Worm (Caenorhabditis elegans) whole organism, young adult: ENCODE results near the gene mig-13.

Source experiments
- akir-1 ChIP-seq: fragments of 200-800 bp; sonication (Bioruptor generic); optimal IDR thresholded peaks from 2 replicates; lab custom pipeline; 2018; ENCODE audit warnings: mild to moderate bottlenecking, missing genetic modification characterization, moderate library complexity, missing compliant biosample characterization
- bed-2 ChIP-seq: fragments of 200-800 bp; sonication (Bioruptor generic); IDR thresholded peaks from 2 replicates; pipeline ENCODE4 v1.3.6; 2022; ENCODE audit warnings: missing genetic modification reagents, missing genetic modification characterization, missing compliant biosample characterization
- nfya-2 ChIP-seq: fragments of 200-800 bp; sonication (Bioruptor generic); IDR thresholded peaks from 2 replicates; pipeline ENCODE4 v1.3.6; 2022; ENCODE audit warnings: missing genetic modification reagents, missing genetic modification characterization, missing compliant biosample characterization
- snpc-4 ChIP-seq, 5 experiments: fragments of 150-350 bp in 1 of 5; sonication (generic microtip) in 4 of 5; optimal IDR thresholded peaks; 2 replicates each; lab custom pipeline; 2014 to 2018; ENCODE audit warnings: missing genetic modification characterization in 5 of 5, missing biosample characterization in 3 of 5, antibody characterized with exemption in 2 of 5, mild to moderate bottlenecking in 2 of 5, missing compliant biosample characterization in 2 of 5, missing genotype in 2 of 5, moderate library complexity in 2 of 5, missing genetic modification reagents in 1 of 5
- somi-1 ChIP-seq: fragments of 200-800 bp; sonication (Bioruptor generic); optimal IDR thresholded peaks from 2 replicates; lab custom pipeline; 2018; ENCODE audit warnings: mild to moderate bottlenecking, missing genetic modification characterization, missing compliant biosample characterization
- unc-62 ChIP-seq: fragments of 150-350 bp; optimal IDR thresholded peaks from 2 replicates; lab custom pipeline; 2014; ENCODE audit warnings: missing biosample characterization, missing genetic modification reagents, missing genetic modification characterization

ce11 chrX:4844765-4845164 is 44.8 kb upstream of the mig-13 start:
- TF ChIP-seq akir-1 (GFP tag; lab: Kevin White, UChicago), result no peak
- TF ChIP-seq snpc-4 (GFP tag; optimal IDR thresholded peaks at IDR 0.05; lab: Kevin White, UChicago), result no peak
- TF ChIP-seq snpc-4 (tag; optimal IDR thresholded peaks at IDR 0.05; lab: Kevin White, UChicago), result no peak
- TF ChIP-seq unc-62, result no peak
- TF ChIP-seq nfya-2 (GFP tag; lab: Robert Waterston, UW), result no peak
- no peak for TF ChIP-seq somi-1 (GFP tag; lab: Kevin White, UChicago)
- no peak for TF ChIP-seq bed-2 (GFP tag; lab: Robert Waterston, UW)
